Fruit fly (Drosophila melanogaster): ENCODE results near the gene Tspo.
A peak's percentile ranks its signal among the peaks of the same experiment; 100 is the strongest.

Tspo gene

DNA sequence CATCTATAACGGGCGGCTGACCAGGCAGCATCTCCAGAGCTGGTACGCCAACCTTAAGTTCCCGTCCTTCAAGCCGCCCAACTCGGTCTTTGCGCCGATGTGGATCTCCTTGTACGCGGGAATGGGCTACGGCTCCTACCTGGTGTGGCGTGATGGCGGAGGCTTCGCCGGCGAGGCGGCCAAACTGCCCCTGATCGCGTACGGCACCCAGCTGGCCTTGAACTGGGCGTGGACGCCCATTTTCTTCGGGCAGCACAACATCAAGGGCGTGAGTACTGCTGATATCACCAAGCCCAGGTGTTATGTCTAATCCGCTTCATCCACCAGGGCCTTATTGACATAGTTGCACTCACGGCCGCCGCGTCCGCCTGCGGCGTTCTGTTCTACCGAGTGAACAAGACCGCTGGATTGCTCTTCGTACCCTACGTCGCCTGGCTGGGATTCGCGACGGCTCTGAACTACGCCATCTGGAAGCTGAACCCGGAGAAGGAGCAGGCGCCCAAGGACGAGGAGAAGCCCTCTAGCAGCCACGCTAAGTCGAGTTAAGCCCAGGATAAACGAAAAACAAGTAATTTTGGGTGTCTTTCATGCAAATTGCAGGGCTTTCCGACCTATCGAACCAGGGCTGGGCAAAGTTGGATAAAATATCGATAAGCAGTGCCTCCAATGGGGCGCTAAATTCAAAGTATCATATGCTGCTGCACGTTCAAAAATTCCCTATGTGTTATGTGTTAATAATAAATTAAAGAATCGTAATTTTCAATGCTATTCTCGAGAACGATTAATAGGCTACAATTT lies 557 bp downstream of the Tspo start, which contains the start of gene rempA:
Gene rempA (minus strand): TSS at position 541 of the 798 bp plus-strand sequence.
- TF ChIP-seq MBD-R2 (GFP tag; IDR thresholded peaks at IDR 0.05) (peak; percentile 66), Deaf1 (tag; optimal IDR thresholded peaks at IDR 0.05) (no peak), CG12744 (GFP tag; optimal IDR thresholded peaks at IDR 0.05) (no peak), bbx (GFP tag; IDR thresholded peaks at IDR 0.05; ENCODE audit: partially characterized antibody) (peak; percentile 78), CG10366 (GFP tag; IDR thresholded peaks at IDR 0.05) (no peak), CG33557 (GFP tag; optimal IDR thresholded peaks at IDR 0.05) (no peak), CG15479 (GFP tag; optimal IDR thresholded peaks at IDR 0.05) (no peak), oc (tag; optimal IDR thresholded peaks at IDR 0.05) (no peak), CG8089 (GFP tag; optimal IDR thresholded peaks at IDR 0.05) (no peak), Bgb (GFP tag; IDR thresholded peaks at IDR 0.05; ENCODE audit: partially characterized antibody) (peak; percentile 73), ham (GFP tag; IDR thresholded peaks at IDR 0.05) (no peak), Med (GFP tag) (peak; percentile 68), CG31224 (GFP tag; IDR thresholded peaks at IDR 0.05) (no peak), CG17802 (tag; optimal IDR thresholded peaks at IDR 0.05) (no peak), Fer3 (tag; optimal IDR thresholded peaks at IDR 0.05) (no peak), Taf1 (GFP tag; IDR thresholded peaks at IDR 0.05) (no peak), CG34422 (GFP tag; IDR thresholded peaks at IDR 0.05) (0 out of 3 replicates have a peak, but pooled peaks have one; percentile 33), hth (optimal IDR thresholded peaks at IDR 0.05) (no peak), CG14710 (tag; optimal IDR thresholded peaks at IDR 0.05) (no peak), CG1233 (GFP tag; optimal IDR thresholded peaks at IDR 0.05) (no peak), Sox102F (GFP tag; optimal IDR thresholded peaks at IDR 0.05) (no peak), CG14860 (GFP tag; IDR thresholded peaks at IDR 0.05; ENCODE audit: partially characterized antibody) (peak; percentile 54; the same call in 2 of the 3 replicates), br (optimal IDR thresholded peaks at IDR 0.05) (no peak), CG6813 (GFP tag; optimal IDR thresholded peaks at IDR 0.05) (no peak), dmrt11E (tag; optimal IDR thresholded peaks at IDR 0.05) (no peak), CG6791 (GFP tag; IDR thresholded peaks at IDR 0.05; ENCODE audit: partially characterized antibody) (peak; percentile 68; the same call in 2 of the 3 replicates), nerfin-2 (GFP tag; IDR thresholded peaks at IDR 0.05; ENCODE audit: partially characterized antibody) (no peak; the same call in 1 of the 2 replicates), MTF-1 (GFP tag; optimal IDR thresholded peaks at IDR 0.05; ENCODE audit: borderline replicate concordance) (no peak), PHDP (tag; optimal IDR thresholded peaks at IDR 0.05) (no peak), sug (tag; optimal IDR thresholded peaks at IDR 0.05) (no peak), sd (tag; optimal IDR thresholded peaks at IDR 0.05) (no peak), Scr (GFP tag; IDR thresholded peaks at IDR 0.05; ENCODE audit: partially characterized antibody) (peak; percentile 71), Trl (optimal IDR thresholded peaks at IDR 0.05) (no peak), Trl (GFP tag; optimal IDR thresholded peaks at IDR 0.05) (no peak), sob (GFP tag; IDR thresholded peaks at IDR 0.05) (no peak), gcm (GFP tag; optimal IDR thresholded peaks at IDR 0.05) (no peak), CG14667 (GFP tag; IDR thresholded peaks at IDR 0.05) (no peak), Tbp (GFP tag; optimal IDR thresholded peaks at IDR 0.05) (no peak), fd96Cb (tag; optimal IDR thresholded peaks at IDR 0.05) (no peak), CG7928 (GFP tag; optimal IDR thresholded peaks at IDR 0.05) (peak; percentile 91), CG14014 (GFP tag; IDR thresholded peaks at IDR 0.05) (no peak), stwl (tag; optimal IDR thresholded peaks at IDR 0.05) (no peak), B-H2 (GFP tag; optimal IDR thresholded peaks at IDR 0.05) (no peak), CG3065 (GFP tag; optimal IDR thresholded peaks at IDR 0.05) (no peak), CG13296 (GFP tag; optimal IDR thresholded peaks at IDR 0.05) (no peak), Eip74EF (GFP tag; optimal IDR thresholded peaks at IDR 0.05) (no peak), sima (GFP tag; optimal IDR thresholded peaks at IDR 0.05) (no peak), nerfin-1 (tag; optimal IDR thresholded peaks at IDR 0.05) (no peak), usp (GFP tag; optimal IDR thresholded peaks at IDR 0.05) (no peak)
